Worm (Caenorhabditis elegans) whole organism, young adult: ENCODE measurements around the gene flp-27.
A peak's percentile ranks its signal among the peaks of the same experiment; 100 is the strongest.

ENCODE experiments used
- C17E4.6 ChIP-seq: fragments of 200-800 bp; sonication (Bioruptor generic); IDR thresholded peaks from 2 replicates; pipeline ENCODE4 v1.3.6; 2022; ENCODE audit warnings: missing genetic modification reagents, missing genetic modification characterization, missing compliant biosample characterization
- F39B2.1 ChIP-seq: fragments of 200-800 bp; sonication (Bioruptor generic); IDR thresholded peaks from 2 replicates; pipeline ENCODE4 v1.3.6; 2022; ENCODE audit warnings: missing genetic modification reagents, missing genetic modification characterization, missing compliant biosample characterization
- K11D2.4 ChIP-seq: fragments of 200-800 bp; sonication (Bioruptor generic); IDR thresholded peaks from 2 replicates; pipeline ENCODE4 v1.3.6; 2022; ENCODE audit warnings: missing genetic modification reagents, missing genetic modification characterization, missing compliant biosample characterization
- T07F8.4 ChIP-seq: sonication (generic microtip); optimal IDR thresholded peaks from 2 replicates; lab custom pipeline; 2016; ENCODE audit warnings: mild to moderate bottlenecking, missing genetic modification characterization, moderate library complexity, missing compliant biosample characterization
- T26A5.8 ChIP-seq: sonication (generic microtip); optimal IDR thresholded peaks from 2 replicates; lab custom pipeline; 2016; ENCODE audit warnings: missing genetic modification characterization, missing compliant biosample characterization
- Y67H2A.10 ChIP-seq: fragments of 200-800 bp; sonication (Bioruptor generic); conservative IDR thresholded peaks from 2 replicates; pipeline ENCODE4 v1.3.6; 2022; ENCODE audit warnings: missing genetic modification reagents, missing genetic modification characterization, missing compliant biosample characterization
- Y79H2A.3 ChIP-seq: fragments of 200-800 bp; sonication (Bioruptor generic); conservative IDR thresholded peaks from 2 replicates; pipeline ENCODE4 v1.3.6; 2022; ENCODE audit warnings: missing genetic modification reagents, missing genetic modification characterization, missing compliant biosample characterization
- attf-5 ChIP-seq: fragments of 200-800 bp; sonication (Bioruptor generic); optimal IDR thresholded peaks from 2 replicates; lab custom pipeline; 2018; ENCODE audit warnings: mild to moderate bottlenecking, missing genetic modification characterization, missing compliant biosample characterization
- bed-1 ChIP-seq: fragments of 200-800 bp; sonication (Bioruptor generic); IDR thresholded peaks from 2 replicates; pipeline ENCODE4 v1.3.6; 2022; ENCODE audit warnings: missing genetic modification reagents, missing genetic modification characterization, missing compliant biosample characterization
- cebp-1 ChIP-seq, 2 experiments: fragments of 200-800 bp in 1 of 2; sonication (Bioruptor generic) in 1 of 2; sonication (generic microtip) in 1 of 2; IDR thresholded peaks in 1 of 2; optimal IDR thresholded peaks in 1 of 2; 2 replicates each; pipeline versions ENCODE4 v1.3.6 to Lab custom; 2017 to 2022; ENCODE audit warnings: missing compliant biosample characterization in 2 of 2, missing genetic modification characterization in 2 of 2, mild to moderate bottlenecking in 1 of 2, missing genetic modification reagents in 1 of 2, moderate library complexity in 1 of 2
- cebp-2 ChIP-seq: fragments of 200-800 bp; sonication (Bioruptor generic); IDR thresholded peaks from 2 replicates; pipeline ENCODE4 v1.3.6; 2022; ENCODE audit warnings: missing genetic modification characterization, missing compliant biosample characterization
- ceh-91 ChIP-seq: fragments of 200-800 bp; sonication (Bioruptor generic); IDR thresholded peaks from 2 replicates; pipeline ENCODE4 v1.3.6; 2022; ENCODE audit warnings: missing genetic modification reagents, missing genetic modification characterization, missing compliant biosample characterization
- chd-7 ChIP-seq: sonication (generic microtip); optimal IDR thresholded peaks from 2 replicates; lab custom pipeline; 2016; ENCODE audit warnings: mild to moderate bottlenecking, missing genetic modification characterization, moderate library complexity, missing compliant biosample characterization
- dox-1 ChIP-seq: fragments of 200-800 bp; sonication (Bioruptor generic); IDR thresholded peaks from 2 replicates; pipeline ENCODE4 v1.3.6; 2022; ENCODE audit warnings: missing genetic modification reagents, missing genetic modification characterization, missing compliant biosample characterization
- egl-44 ChIP-seq: fragments of 200-800 bp; sonication (Bioruptor generic); IDR thresholded peaks from 2 replicates; pipeline ENCODE4 v1.3.6; 2022; ENCODE audit warnings: missing genetic modification reagents, missing genetic modification characterization, missing compliant biosample characterization
- ekl-4 ChIP-seq: fragments of 200-800 bp; sonication (Bioruptor generic); IDR thresholded peaks from 2 replicates; pipeline ENCODE4 v1.3.6; 2022; ENCODE audit warnings: missing genetic modification reagents, missing genetic modification characterization, missing compliant biosample characterization
- ets-4 ChIP-seq: fragments of 200-800 bp; sonication (Bioruptor generic); optimal IDR thresholded peaks from 2 replicates; lab custom pipeline; 2018; ENCODE audit warnings: mild to moderate bottlenecking, missing genetic modification characterization, missing compliant biosample characterization
- hmg-1.2 ChIP-seq: fragments of 200-800 bp; sonication (Bioruptor generic); IDR thresholded peaks from 2 replicates; pipeline ENCODE4 v1.3.6; 2022; ENCODE audit warnings: missing genetic modification reagents, missing genetic modification characterization, missing compliant biosample characterization
- hmg-20 ChIP-seq: fragments of 200-800 bp; sonication (Bioruptor generic); IDR thresholded peaks from 2 replicates; pipeline ENCODE4 v1.3.6; 2022; ENCODE audit warnings: missing genetic modification reagents, missing genetic modification characterization, missing compliant biosample characterization
- hrde-1 ChIP-seq: sonication (generic microtip); optimal IDR thresholded peaks from 2 replicates; lab custom pipeline; 2016; ENCODE audit warnings: missing genetic modification characterization, mild to moderate bottlenecking, missing compliant biosample characterization, moderate library complexity, missing genotype, missing genetic modification reagents, borderline replicate concordance
- let-526 ChIP-seq: fragments of 200-800 bp; sonication (Bioruptor generic); IDR thresholded peaks from 2 replicates; pipeline ENCODE4 v1.3.6; 2022; ENCODE audit warnings: missing genetic modification reagents, missing genetic modification characterization, missing compliant biosample characterization
- lin-26 ChIP-seq: fragments of 200-800 bp; sonication (Bioruptor generic); IDR thresholded peaks from 2 replicates; pipeline ENCODE4 v1.3.6; 2022; ENCODE audit warnings: missing genetic modification reagents, missing genetic modification characterization, missing compliant biosample characterization
- lin-35 ChIP-seq, 3 experiments: fragments of 150-350 bp in 2 of 3; sonication (generic microtip) in 1 of 3; optimal IDR thresholded peaks; 2 replicates each; lab custom pipeline; 2014 to 2018; ENCODE audit warnings: missing biosample characterization in 3 of 3, missing genetic modification characterization in 3 of 3, missing genetic modification reagents in 3 of 3
- lin-40 ChIP-seq: sonication (generic microtip); optimal IDR thresholded peaks from 2 replicates; lab custom pipeline; 2016; ENCODE audit warnings: missing genetic modification characterization, mild to moderate bottlenecking, missing compliant biosample characterization, missing genotype, missing genetic modification reagents
- lsl-1 ChIP-seq: fragments of 200-800 bp; sonication (Bioruptor generic); optimal IDR thresholded peaks from 2 replicates; lab custom pipeline; 2018; ENCODE audit warnings: mild to moderate bottlenecking, missing genetic modification characterization, moderate library complexity, missing compliant biosample characterization
- lsy-27 ChIP-seq: sonication (generic microtip); optimal IDR thresholded peaks from 2 replicates; lab custom pipeline; 2017; ENCODE audit warnings: missing genetic modification characterization, mild to moderate bottlenecking, missing compliant biosample characterization, antibody characterized with exemption, missing genotype, borderline replicate concordance; ENCODE audit not compliant: insufficient read depth
- madf-8 ChIP-seq: fragments of 200-800 bp; sonication (Bioruptor generic); conservative IDR thresholded peaks from 2 replicates; pipeline ENCODE4 v1.3.6; 2022; ENCODE audit warnings: missing genetic modification reagents, missing genetic modification characterization, missing compliant biosample characterization
- mcd-1 ChIP-seq: fragments of 200-800 bp; sonication (Bioruptor generic); IDR thresholded peaks from 2 replicates; pipeline ENCODE4 v1.3.6; 2022; ENCODE audit warnings: missing genetic modification reagents, missing genetic modification characterization, missing compliant biosample characterization
- mel-28 ChIP-seq: sonication (generic microtip); optimal IDR thresholded peaks from 2 replicates; lab custom pipeline; 2016; ENCODE audit warnings: borderline replicate concordance, mild to moderate bottlenecking, missing genetic modification characterization, missing compliant biosample characterization
- nfyb-1 ChIP-seq: fragments of 200-800 bp; sonication (Bioruptor generic); IDR thresholded peaks from 2 replicates; pipeline ENCODE4 v1.3.6; 2022; ENCODE audit warnings: missing genetic modification reagents, missing genetic modification characterization, missing compliant biosample characterization
- rcor-1 ChIP-seq: fragments of 200-800 bp; sonication (Bioruptor generic); IDR thresholded peaks from 2 replicates; pipeline ENCODE4 v1.3.6; 2022; ENCODE audit warnings: missing genetic modification reagents, missing genetic modification characterization, missing compliant biosample characterization
- rec-8 ChIP-seq, 2 experiments: sonication (generic microtip); optimal IDR thresholded peaks; 2 replicates each; lab custom pipeline; 2016; ENCODE audit warnings: mild to moderate bottlenecking in 2 of 2, missing genetic modification characterization in 2 of 2, missing genetic modification reagents in 2 of 2, missing genotype in 2 of 2, missing biosample characterization in 1 of 2, missing compliant biosample characterization in 1 of 2, moderate library complexity in 1 of 2
- rpc-1 ChIP-seq, 2 experiments: fragments of 150-350 bp in 1 of 2; sonication (generic microtip) in 1 of 2; optimal IDR thresholded peaks; 2 replicates each; lab custom pipeline; 2014 to 2018; ENCODE audit warnings: missing biosample characterization in 1 of 2, missing genetic modification characterization in 1 of 2, missing genetic modification reagents in 1 of 2, missing genotype in 1 of 2
- sdz-38 ChIP-seq: sonication (generic microtip); optimal IDR thresholded peaks from 2 replicates; lab custom pipeline; 2016; ENCODE audit warnings: missing genotype, missing genetic modification characterization, missing compliant biosample characterization
- sea-2 ChIP-seq: fragments of 200-800 bp; sonication (Bioruptor generic); IDR thresholded peaks from 2 replicates; pipeline ENCODE4 v1.3.6; 2022; ENCODE audit warnings: missing genetic modification characterization, missing compliant biosample characterization
- snpc-1.1 ChIP-seq: sonication (generic microtip); optimal IDR thresholded peaks from 2 replicates; lab custom pipeline; 2017; ENCODE audit warnings: missing genetic modification characterization, mild to moderate bottlenecking, missing compliant biosample characterization, antibody characterized with exemption, moderate library complexity, missing genotype, missing genetic modification reagents; ENCODE audit not compliant: insufficient read depth
- sptf-2 ChIP-seq: fragments of 200-800 bp; sonication (Bioruptor generic); optimal IDR thresholded peaks from 2 replicates; lab custom pipeline; 2018; ENCODE audit warnings: mild to moderate bottlenecking, missing genetic modification characterization, missing compliant biosample characterization
- tbp1 ChIP-seq: fragments of 200-800 bp; sonication (Bioruptor generic); optimal IDR thresholded peaks from 2 replicates; lab custom pipeline; 2018; ENCODE audit warnings: mild to moderate bottlenecking, missing genetic modification characterization, missing compliant biosample characterization
- tlf-1 ChIP-seq: fragments of 200-800 bp; sonication (Bioruptor generic); optimal IDR thresholded peaks from 2 replicates; lab custom pipeline; 2018; ENCODE audit warnings: mild to moderate bottlenecking, missing genetic modification characterization, missing compliant biosample characterization
- zfh-2 ChIP-seq: fragments of 200-800 bp; sonication (Bioruptor generic); conservative IDR thresholded peaks from 2 replicates; pipeline ENCODE4 v1.3.6; 2022; ENCODE audit warnings: missing genetic modification reagents, missing genetic modification characterization, missing compliant biosample characterization
- zim-3 ChIP-seq: sonication (generic microtip); optimal IDR thresholded peaks from 2 replicates; lab custom pipeline; 2017; ENCODE audit warnings: mild to moderate bottlenecking, missing genetic modification characterization, moderate library complexity, missing compliant biosample characterization
- ztf-25 ChIP-seq: fragments of 200-800 bp; sonication (Bioruptor generic); IDR thresholded peaks from 2 replicates; pipeline ENCODE4 v1.3.6; 2022; ENCODE audit warnings: missing genetic modification reagents, missing genetic modification characterization, missing compliant biosample characterization
- ztf-26 ChIP-seq: sonication (generic microtip); optimal IDR thresholded peaks from 2 replicates; lab custom pipeline; 2017; ENCODE audit warnings: missing genetic modification characterization, missing compliant biosample characterization

flp-27 gene

ce11 chrII:5660736-5661734, 19.8 kb upstream of the flp-27 start, which contains the start of the genes ift-43 and mdt-26 (continued):
- TF ChIP-seq bed-1 (GFP tag; lab: Robert Waterston, UW) (0 out of 2 replicates have a peak, but pooled peaks have one; percentile 86), lin-40 (tag; lab: Kevin White, UChicago) (peak; percentile 87), zim-3 (tag; lab: Kevin White, UChicago) (peak; percentile 72), ekl-4 (GFP tag; lab: Robert Waterston, UW) (peak; percentile 83), mcd-1 (GFP tag; lab: Robert Waterston, UW) (peak; percentile 85), attf-5 (GFP tag; lab: Kevin White, UChicago) (peak; percentile 77), lsl-1 (GFP tag; lab: Kevin White, UChicago) (peak; percentile 64), ztf-25 (GFP tag; lab: Robert Waterston, UW) (no peak), cebp-2 (GFP tag; lab: Robert Waterston, UW) (0 out of 2 replicates have a peak, but pooled peaks have one; percentile 40), ztf-26 (tag; lab: Kevin White, UChicago) (peak; percentile 87), ets-4 (peak; percentile 49), ceh-91 (GFP tag; lab: Robert Waterston, UW) (0 out of 2 replicates have a peak, but pooled peaks have one; percentile 13), lin-26 (GFP tag; lab: Robert Waterston, UW) (peak; percentile 61), madf-8 (GFP tag; lab: Robert Waterston, UW) (peak; percentile 10), sdz-38 (tag; lab: Kevin White, UChicago) (peak; percentile 16), nfyb-1 (GFP tag; lab: Robert Waterston, UW) (peak; percentile 100), F39B2.1 (GFP tag; lab: Robert Waterston, UW) (no peak), T26A5.8 (tag; lab: Kevin White, UChicago) (no peak), lin-35 (GFP tag; optimal IDR thresholded peaks at IDR 0.05; lab: Kevin White, UChicago) (peak in 2 of 3 experiments; percentile 0 to 60), tbp1 (GFP tag; lab: Kevin White, UChicago) (peak; percentile 76), cebp-1 (GFP tag; IDR thresholded peaks at IDR 0.05; lab: Robert Waterston, UW) (peak; percentile 77), cebp-1 (tag; optimal IDR thresholded peaks at IDR 0.05; lab: Kevin White, UChicago) (peak; percentile 80), hmg-20 (GFP tag; lab: Robert Waterston, UW) (peak; percentile 10; the same call in 1 of the 2 replicates), sea-2 (GFP tag; lab: Robert Waterston, UW) (0 out of 2 replicates have a peak, but pooled peaks have one; percentile 65), K11D2.4 (peak; percentile 91), Y79H2A.3 (peak; percentile 81; the same call in 1 of the 2 replicates), T07F8.4 (tag; lab: Kevin White, UChicago) (peak; percentile 32), hrde-1 (tag; lab: Kevin White, UChicago) (no peak), hmg-1.2 (GFP tag; lab: Robert Waterston, UW) (peak; percentile 56), snpc-1.1 (tag; lab: Kevin White, UChicago) (no peak), rcor-1 (GFP tag; lab: Robert Waterston, UW) (no peak; the same call in 1 of the 2 replicates), lsy-27 (tag; lab: Kevin White, UChicago) (peak; percentile 41), Y67H2A.10 (GFP tag; lab: Robert Waterston, UW) (peak; percentile 71; the same call in 1 of the 2 replicates), let-526 (GFP tag; lab: Robert Waterston, UW) (peak; percentile 90), mel-28 (peak; percentile 11), sptf-2 (GFP tag; lab: Kevin White, UChicago) (peak; percentile 98), egl-44 (GFP tag; lab: Robert Waterston, UW) (peak; percentile 81), tlf-1 (GFP tag; lab: Kevin White, UChicago) (no peak), rpc-1 (optimal IDR thresholded peaks at IDR 0.05; lab: Kevin White, UChicago) (peak; percentile 6), rpc-1 (tag; optimal IDR thresholded peaks at IDR 0.05; lab: Kevin White, UChicago) (no peak), C17E4.6 (GFP tag; lab: Robert Waterston, UW) (peak; percentile 53; the same call in 1 of the 2 replicates), zfh-2 (peak; percentile 99), dox-1 (GFP tag; lab: Robert Waterston, UW) (peak; percentile 87), chd-7 (tag; lab: Kevin White, UChicago) (peak; percentile 73), rec-8 (tag; optimal IDR thresholded peaks at IDR 0.05; lab: Kevin White, UChicago) (peak; percentile 11 to 40)
